Fruit fly (Drosophila melanogaster): ENCODE results near the gene orb2.

Gene orb2

dm6 chr3L:8891167-8891618 is 63.1 kb downstream of the orb2 start, which contains the start of gene Mcm7 (continued):
- TF ChIP-seq TFAM (GFP tag; optimal IDR thresholded peaks at IDR 0.05) (no peak), cg (GFP tag; optimal IDR thresholded peaks at IDR 0.05) (no peak), stwl (tag; optimal IDR thresholded peaks at IDR 0.05) (peak; percentile 22), MTF-1 (GFP tag; optimal IDR thresholded peaks at IDR 0.05; ENCODE audit: borderline replicate concordance) (no peak), CG2120 (GFP tag; optimal IDR thresholded peaks at IDR 0.05) (no peak), CG17802 (tag; optimal IDR thresholded peaks at IDR 0.05) (no peak), Eip74EF (GFP tag; optimal IDR thresholded peaks at IDR 0.05) (no peak), CG16813 (GFP tag; IDR thresholded peaks at IDR 0.05; ENCODE audit: partially characterized antibody) (peak; percentile 61), Rfx (GFP tag; IDR thresholded peaks at IDR 0.05) (no peak), CHES-1-like (GFP tag; optimal IDR thresholded peaks at IDR 0.05) (no peak), CG13775 (GFP tag; optimal IDR thresholded peaks at IDR 0.05) (no peak), unc-4 (GFP tag; IDR thresholded peaks at IDR 0.05; ENCODE audit: partially characterized antibody) (peak; percentile 62), CG3995 (GFP tag; optimal IDR thresholded peaks at IDR 0.05) (peak; percentile 94), Hmr (GFP tag; optimal IDR thresholded peaks at IDR 0.05) (peak; percentile 23), croc (GFP tag; conservative IDR thresholded peaks at IDR 0.05) (no peak), Fer3 (tag; optimal IDR thresholded peaks at IDR 0.05) (no peak), CG6791 (GFP tag; IDR thresholded peaks at IDR 0.05; ENCODE audit: partially characterized antibody) (peak; percentile 27; the same call in 1 of the 3 replicates), hkb (optimal IDR thresholded peaks at IDR 0.05) (no peak), hkb (GFP tag; IDR thresholded peaks at IDR 0.05) (no peak), CG13424 (tag; optimal IDR thresholded peaks at IDR 0.05) (no peak), E2f1 (GFP tag; IDR thresholded peaks at IDR 0.05) (peak; percentile 71), Dbx (GFP tag; IDR thresholded peaks at IDR 0.05) (no peak), Atf-2 (GFP tag; optimal IDR thresholded peaks at IDR 0.05) (no peak), CG16779 (GFP tag; IDR thresholded peaks at IDR 0.05) (no peak), trem (tag; optimal IDR thresholded peaks at IDR 0.05) (peak; percentile 44), HmgD (GFP tag; optimal IDR thresholded peaks at IDR 0.05) (no peak), CG17912 (GFP tag; optimal IDR thresholded peaks at IDR 0.05) (no peak), mirr (GFP tag; optimal IDR thresholded peaks at IDR 0.05) (no peak), Kr (GFP tag; optimal IDR thresholded peaks at IDR 0.05) (no peak), Dll (GFP tag; IDR thresholded peaks at IDR 0.05; ENCODE audit: partially characterized antibody) (peak; percentile 70; the same call in 2 of the 4 replicates), CG2116 (GFP tag; optimal IDR thresholded peaks at IDR 0.05) (peak; percentile 58), ems (GFP tag; optimal IDR thresholded peaks at IDR 0.05) (no peak), hbn (GFP tag; IDR thresholded peaks at IDR 0.05; ENCODE audit: partially characterized antibody) (no peak; the same call in 1 of the 2 replicates), CG4424 (GFP tag; optimal IDR thresholded peaks at IDR 0.05) (no peak), Dp (GFP tag; optimal IDR thresholded peaks at IDR 0.05) (peak; percentile 88), Hr39 (optimal IDR thresholded peaks at IDR 0.05) (no peak), CG8478 (optimal IDR thresholded peaks at IDR 0.05) (peak; percentile 51), Antp (GFP tag; optimal IDR thresholded peaks at IDR 0.05) (no peak), sna (GFP tag; IDR thresholded peaks at IDR 0.05; ENCODE audit: partially characterized antibody) (peak; percentile 41; the same call in 1 of the 2 replicates), Deaf1 (tag; optimal IDR thresholded peaks at IDR 0.05) (no peak), CG6854 (GFP tag; optimal IDR thresholded peaks at IDR 0.05) (no peak), ac (GFP tag; optimal IDR thresholded peaks at IDR 0.05) (no peak), CG14710 (tag; optimal IDR thresholded peaks at IDR 0.05) (peak; percentile 66), emc (GFP tag; optimal IDR thresholded peaks at IDR 0.05) (no peak), CG12219 (GFP tag; optimal IDR thresholded peaks at IDR 0.05) (no peak), zen (tag; optimal IDR thresholded peaks at IDR 0.05) (peak; percentile 25), Dref (GFP tag; IDR thresholded peaks at IDR 0.05) (peak; percentile 39; the same call in 1 of the 2 replicates), Asciz (GFP tag; optimal IDR thresholded peaks at IDR 0.05) (no peak), CG4360 (GFP tag; IDR thresholded peaks at IDR 0.05) (no peak), Lpt (GFP tag; optimal IDR thresholded peaks at IDR 0.05) (no peak), GATAe (GFP tag; conservative IDR thresholded peaks at IDR 0.05) (no peak)

Data from whole organism, embryonic.